Worm (Caenorhabditis elegans): ENCODE measurements around the gene E02C12.19.

E02C12.19 gene

ce11 chrV:9386143-9386542 lies 9.8 kb upstream of the E02C12.19 start, which contains the start of gene hum-2:
Gene hum-2, plus strand, starts transcription at chrV:9386175.
- TF ChIP-seq aly-2 (tag; optimal IDR thresholded peaks at IDR 0.05) (no peak), efl-1 (optimal IDR thresholded peaks at IDR 0.05) (no peak), efl-1 (GFP tag; optimal IDR thresholded peaks at IDR 0.05 in 1 of 2) (peak in 1 of 2 experiments; percentile 45)

DNA sequence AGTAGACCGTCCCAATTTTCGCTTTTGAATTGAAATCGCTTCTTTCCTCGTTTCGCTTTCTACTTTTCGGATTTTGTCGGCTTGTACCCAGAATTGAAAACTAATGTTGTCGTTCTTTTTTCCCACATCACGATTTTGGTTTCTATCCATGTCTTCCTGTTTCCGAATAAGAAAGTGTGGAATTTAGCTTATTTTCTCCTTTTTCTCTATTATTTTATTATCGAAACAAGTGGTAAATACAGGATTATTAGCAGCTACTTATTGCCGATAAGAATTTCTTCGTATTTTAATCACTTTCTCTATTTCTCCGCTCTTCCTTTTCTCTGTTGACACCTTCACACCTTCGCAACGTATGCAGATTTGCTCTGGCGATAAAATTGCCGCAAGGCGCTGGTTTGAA lies 8.6 kb upstream of the E02C12.19 start:
- no peak for TF ChIP-seq efl-1 (optimal IDR thresholded peaks at IDR 0.05)
- TF ChIP-seq efl-1 (GFP tag; optimal IDR thresholded peaks at IDR 0.05 in 1 of 2): peak in 1 of 2 experiments; percentile 62
- TF ChIP-seq dsc-1 (tag; optimal IDR thresholded peaks at IDR 0.05): no peak
- no peak for TF ChIP-seq irx-1 (tag; optimal IDR thresholded peaks at IDR 0.05)
- peak; percentile 25 for TF ChIP-seq blmp-1 (tag; optimal IDR thresholded peaks at IDR 0.05)
- TF ChIP-seq lin-14 (GFP tag; optimal IDR thresholded peaks at IDR 0.05): no peak

ce11 chrV:9384359-9384758 lies 8.0 kb upstream of the E02C12.19 start:
- TF ChIP-seq zag-1 (tag; optimal IDR thresholded peaks at IDR 0.05): no peak
- no peak for TF ChIP-seq elt-3 (tag; optimal IDR thresholded peaks at IDR 0.05)
- TF ChIP-seq unc-98 (GFP tag; IDR thresholded peaks at IDR 0.05): no peak
- TF ChIP-seq ces-1 (GFP tag; optimal IDR thresholded peaks at IDR 0.05): no peak
- TF ChIP-seq mep-1 (tag; optimal IDR thresholded peaks at IDR 0.05): no peak
- TF ChIP-seq tlp-1 (tag; optimal IDR thresholded peaks at IDR 0.05): no peak
- TF ChIP-seq ztf-4 (tag; optimal IDR thresholded peaks at IDR 0.05): no peak
- TF ChIP-seq pqm-1 (tag; optimal IDR thresholded peaks at IDR 0.05): no peak
- TF ChIP-seq dpl-1 (GFP tag; optimal IDR thresholded peaks at IDR 0.05): no peak
- no peak for TF ChIP-seq nhr-47 (tag; optimal IDR thresholded peaks at IDR 0.05)
- no peak for TF ChIP-seq aly-2 (tag; optimal IDR thresholded peaks at IDR 0.05)
- no peak for TF ChIP-seq nhr-90 (tag; optimal IDR thresholded peaks at IDR 0.05; ENCODE audit: poor library complexity)
- no peak for TF ChIP-seq nhr-76 (tag; optimal IDR thresholded peaks at IDR 0.05)
- no peak for TF ChIP-seq isw-1 (GFP tag; IDR thresholded peaks at IDR 0.05)
- no peak for TF ChIP-seq ets-5 (GFP tag; IDR thresholded peaks at IDR 0.05)
- TF ChIP-seq nhr-77 (tag; optimal IDR thresholded peaks at IDR 0.05): no peak
- no peak for TF ChIP-seq lir-3 (tag; optimal IDR thresholded peaks at IDR 0.05; ENCODE audit: poor library complexity)
- TF ChIP-seq swsn-7 (tag; optimal IDR thresholded peaks at IDR 0.05): no peak
- no peak for TF ChIP-seq ceh-82 (tag; optimal IDR thresholded peaks at IDR 0.05)

- no peak for TF ChIP-seq rnt-1 (tag; optimal IDR thresholded peaks at IDR 0.05)
- peak in 1 of 2 experiments; percentile 19 for TF ChIP-seq efl-1 (optimal IDR thresholded peaks at IDR 0.05)
- peak in 1 of 2 experiments; percentile 67 for TF ChIP-seq efl-1 (GFP tag; optimal IDR thresholded peaks at IDR 0.05 in 1 of 2)
- peak in 2 of 3 experiments; percentile 4 to 15 for TF ChIP-seq dpl-1 (GFP tag; optimal IDR thresholded peaks at IDR 0.05)
- peak in 1 of 2 experiments; percentile 7 for TF ChIP-seq lin-35 (GFP tag; optimal IDR thresholded peaks at IDR 0.05)
These were observed 6.4 kb upstream of the E02C12.19 start for ce11 chrV:9382538-9383328.

DNA sequence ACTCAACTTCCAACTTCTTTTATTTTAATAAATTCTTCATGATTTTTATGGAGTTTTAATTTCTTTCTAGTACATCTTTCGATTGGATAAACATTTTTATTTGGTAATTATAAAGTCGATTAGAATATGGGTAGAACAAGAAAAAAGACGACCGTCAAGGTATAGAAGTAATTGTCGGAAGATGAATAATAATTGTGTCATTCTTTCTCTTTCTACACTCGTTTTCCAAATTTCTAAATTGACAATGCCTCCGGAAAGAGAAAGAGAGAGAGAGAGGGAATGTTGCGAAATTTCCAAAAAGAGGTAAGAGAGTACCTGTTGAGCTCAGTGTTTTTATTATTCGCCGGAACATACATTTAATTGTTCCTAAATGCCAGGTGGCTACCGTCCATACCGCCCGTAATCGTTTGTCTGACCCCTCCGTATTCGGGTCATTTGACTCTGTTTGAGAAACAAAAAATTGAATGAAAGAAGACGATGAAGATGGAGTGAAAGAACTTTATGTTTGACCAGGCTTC lies 5.6 kb upstream of the E02C12.19 start, which contains the start of gene E02C12.12:
TSS of gene E02C12.12 (minus strand) at position 468 of the 518 bp plus-strand sequence.
- TF ChIP-seq jun-1 (tag; optimal IDR thresholded peaks at IDR 0.05): no peak
- TF ChIP-seq ceh-88 (GFP tag; IDR thresholded peaks at IDR 0.05): no peak
- TF ChIP-seq egl-27 (tag; optimal IDR thresholded peaks at IDR 0.05): no peak
- no peak for TF ChIP-seq ces-1 (GFP tag; optimal IDR thresholded peaks at IDR 0.05)
- no peak for TF ChIP-seq elt-2 (tag; optimal IDR thresholded peaks at IDR 0.05)
- TF ChIP-seq ztf-11 (tag; optimal IDR thresholded peaks at IDR 0.05): no peak
- TF ChIP-seq Y116A8C.19 (tag; optimal IDR thresholded peaks at IDR 0.05; ENCODE audit: borderline replicate concordance): no peak
- no peak for TF ChIP-seq mep-1 (tag; optimal IDR thresholded peaks at IDR 0.05)
- no peak for TF ChIP-seq zag-1 (tag; optimal IDR thresholded peaks at IDR 0.05)
- TF ChIP-seq nhr-85 (tag): peak; percentile 51
- peak; percentile 20 for TF ChIP-seq blmp-1 (tag; optimal IDR thresholded peaks at IDR 0.05)

Data from whole organism, L1 larva.